Fruit fly (Drosophila melanogaster) whole organism, pupa: Measurements from ENCODE around the gene TTLL4A.

Source experiments
- CG10348 ChIP-seq: fragments of 200-800 bp; sonication (Bioruptor generic); IDR thresholded peaks from 2 replicates; pipeline ENCODE4 v1.3.6; 2022; ENCODE audit warnings: missing biosample characterization, missing genetic modification characterization
- CG15710 ChIP-seq: fragments of 200-800 bp; sonication (Bioruptor generic); optimal IDR thresholded peaks from 2 replicates; lab custom pipeline; 2018; ENCODE audit warnings: missing biosample characterization, mild to moderate bottlenecking, missing genetic modification characterization, moderate library complexity
- CG4496 ChIP-seq: fragments of 200-800 bp; sonication (Bioruptor generic); IDR thresholded peaks from 3 replicates; pipeline ENCODE4 v1.3.6; 2022; ENCODE audit warnings: missing biosample characterization, missing genetic modification characterization
- EcR ChIP-seq: fragments of 200-800 bp; sonication (Bioruptor generic); optimal IDR thresholded peaks from 3 replicates; lab custom pipeline; 2019; ENCODE audit warnings: missing biosample characterization, missing genetic modification characterization, mild to moderate bottlenecking, moderate library complexity, missing genetic modification reagents
- Ets98B ChIP-seq: fragments of 200-800 bp; sonication (Bioruptor generic); IDR thresholded peaks from 2 replicates; pipeline ENCODE4 v1.3.6; 2022; ENCODE audit warnings: missing biosample characterization, missing genetic modification characterization
- Pif1B ChIP-seq: fragments of 200-800 bp; sonication (Bioruptor generic); optimal IDR thresholded peaks from 3 replicates; lab custom pipeline; 2016; ENCODE audit warnings: missing biosample characterization, missing genetic modification characterization

DNA sequence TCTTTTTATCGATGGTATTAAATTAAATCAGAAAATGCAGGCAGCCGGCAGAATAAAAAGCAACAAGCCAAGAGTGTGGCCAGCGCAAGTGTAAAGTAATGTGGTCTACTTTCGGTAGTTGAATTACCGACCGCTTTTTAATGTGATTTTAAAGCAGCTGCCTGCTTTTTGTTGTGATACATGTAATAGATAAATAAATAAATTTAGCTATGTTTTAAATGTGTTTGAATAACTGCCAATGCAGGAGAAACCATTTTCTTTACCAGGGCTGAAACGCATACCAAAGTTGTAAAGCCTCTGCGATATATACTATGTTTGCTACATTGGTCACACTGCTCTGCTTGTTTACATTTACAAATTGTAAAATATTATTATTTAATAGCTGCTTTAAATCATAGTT is 19.1 kb upstream of the TTLL4A start, which contains the start of the genes Tmem214 and YL-1:
- no peak for TF ChIP-seq CG10348 (GFP tag; lab: Robert Waterston, UW)
- TF ChIP-seq Pif1B (GFP tag; lab: Kevin White, UChicago): no peak
- no peak for TF ChIP-seq Ets98B (GFP tag; lab: Robert Waterston, UW)
- TF ChIP-seq EcR (GFP tag; lab: Kevin White, UChicago): no peak
- no peak for TF ChIP-seq CG15710
- no peak for TF ChIP-seq CG4496
